Worm (Caenorhabditis elegans) whole organism, L1 larva: ENCODE results near the gene tac-1.

Source experiments
- C34B4.2 ChIP-seq: sonication (generic microtip); optimal IDR thresholded peaks from 2 replicates; lab custom pipeline; 2017; ENCODE audit warnings: mild to moderate bottlenecking, missing genetic modification characterization, missing compliant biosample characterization
- Y116A8C.19 ChIP-seq: sonication (generic microtip); optimal IDR thresholded peaks from 2 replicates; lab custom pipeline; 2016; ENCODE audit warnings: missing compliant biosample characterization, missing genetic modification characterization, borderline replicate concordance
- ama-1 ChIP-seq: fragments of 150-350 bp; optimal IDR thresholded peaks from 2 replicates; lab custom pipeline; 2014
- blmp-1 ChIP-seq: fragments of 150-350 bp; optimal IDR thresholded peaks from 2 replicates; lab custom pipeline; 2014; ENCODE audit warnings: missing biosample characterization, missing genetic modification characterization
- ceh-63 ChIP-seq: fragments of 200-800 bp; sonication (Bioruptor generic); optimal IDR thresholded peaks from 2 replicates; lab custom pipeline; 2018; ENCODE audit warnings: mild to moderate bottlenecking, missing genetic modification characterization, missing compliant biosample characterization
- ceh-8 ChIP-seq: fragments of 200-800 bp; sonication (Bioruptor generic); optimal IDR thresholded peaks from 2 replicates; lab custom pipeline; 2018; ENCODE audit warnings: mild to moderate bottlenecking, missing genetic modification characterization, moderate library complexity, missing compliant biosample characterization
- dsc-1 ChIP-seq: sonication (generic microtip); optimal IDR thresholded peaks from 2 replicates; lab custom pipeline; 2016; ENCODE audit warnings: mild to moderate bottlenecking, missing genetic modification characterization, missing compliant biosample characterization
- efl-1 ChIP-seq, 4 experiments: fragments of 150-350 bp; optimal IDR thresholded peaks in 3 of 4; peaks in 1 of 4; 1 replicate in 1 of 4; 2 replicates in 3 of 4; lab custom pipeline; 2014; ENCODE audit warnings: missing biosample characterization in 2 of 4, missing genetic modification characterization in 2 of 4, missing genetic modification reagents in 2 of 4
- elt-3 ChIP-seq, 6 experiments: fragments of 150-350 bp in 1 of 6; sonication (generic microtip); optimal IDR thresholded peaks; 2 replicates each; lab custom pipeline; 2017 to 2018; ENCODE audit warnings: missing biosample characterization in 6 of 6, missing genetic modification characterization in 6 of 6, inconsistent platforms in 1 of 6
- fkh-10 ChIP-seq: sonication (generic microtip); optimal IDR thresholded peaks from 2 replicates; lab custom pipeline; 2017; ENCODE audit warnings: missing biosample characterization, missing genetic modification reagents, missing genetic modification characterization
- fkh-8 ChIP-seq: sonication (generic microtip); optimal IDR thresholded peaks from 2 replicates; lab custom pipeline; 2016; ENCODE audit warnings: mild to moderate bottlenecking, missing genetic modification characterization, missing compliant biosample characterization
- hpl-2 ChIP-seq: fragments of 150-350 bp; optimal IDR thresholded peaks from 2 replicates; lab custom pipeline; 2014; ENCODE audit warnings: missing biosample characterization, missing genetic modification reagents, missing genetic modification characterization
- lin-13 ChIP-seq: fragments of 150-350 bp; optimal IDR thresholded peaks from 2 replicates; lab custom pipeline; 2014; ENCODE audit warnings: missing biosample characterization, missing genetic modification reagents, missing genetic modification characterization
- lin-15B ChIP-seq: fragments of 150-350 bp; sonication (generic microtip); optimal IDR thresholded peaks from 3 replicates; lab custom pipeline; 2014; ENCODE audit warnings: missing biosample characterization, missing genetic modification characterization
- lin-35 ChIP-seq, 2 experiments: fragments of 150-350 bp; optimal IDR thresholded peaks; 2 replicates each; lab custom pipeline; 2014; ENCODE audit warnings: missing biosample characterization in 2 of 2, missing genetic modification characterization in 2 of 2, missing genetic modification reagents in 2 of 2
- lin-39 ChIP-seq: fragments of 150-350 bp; optimal IDR thresholded peaks from 2 replicates; lab custom pipeline; 2014; ENCODE audit warnings: missing biosample characterization, missing genetic modification reagents, missing genetic modification characterization
- lir-3 ChIP-seq: sonication (generic microtip); optimal IDR thresholded peaks from 2 replicates; lab custom pipeline; 2016; ENCODE audit warnings: mild to moderate bottlenecking, missing genetic modification characterization, moderate library complexity, missing compliant biosample characterization; ENCODE audit not compliant: poor library complexity
- lsy-2 ChIP-seq, 2 experiments: fragments of 150-350 bp; optimal IDR thresholded peaks; 2 replicates each; lab custom pipeline; 2014; ENCODE audit warnings: missing biosample characterization in 2 of 2, missing genetic modification characterization in 2 of 2
- mdl-1 ChIP-seq, 2 experiments: fragments of 150-350 bp; optimal IDR thresholded peaks; 2 replicates each; lab custom pipeline; 2014 to 2017; ENCODE audit warnings: missing biosample characterization in 2 of 2, missing genetic modification characterization in 2 of 2, inconsistent platforms in 1 of 2
- nhr-12 ChIP-seq: sonication (generic microtip); optimal IDR thresholded peaks from 2 replicates; lab custom pipeline; 2017; ENCODE audit warnings: missing biosample characterization, missing genetic modification characterization
- nhr-47 ChIP-seq: sonication (generic microtip); optimal IDR thresholded peaks from 2 replicates; lab custom pipeline; 2016; ENCODE audit warnings: mild to moderate bottlenecking, missing genetic modification characterization, moderate library complexity, missing compliant biosample characterization
- nhr-76 ChIP-seq: sonication (generic microtip); optimal IDR thresholded peaks from 2 replicates; lab custom pipeline; 2017; ENCODE audit warnings: missing biosample characterization, missing genetic modification characterization
- nhr-84 ChIP-seq: sonication (generic microtip); optimal IDR thresholded peaks from 2 replicates; lab custom pipeline; 2017; ENCODE audit warnings: missing biosample characterization, missing genetic modification characterization
- pax-3 ChIP-seq: fragments of 200-800 bp; sonication (Bioruptor generic); optimal IDR thresholded peaks from 2 replicates; lab custom pipeline; 2018; ENCODE audit warnings: mild to moderate bottlenecking, missing genetic modification characterization, moderate library complexity, missing compliant biosample characterization
- tbx-2 ChIP-seq: sonication (generic microtip); optimal IDR thresholded peaks from 2 replicates; lab custom pipeline; 2016; ENCODE audit warnings: missing genetic modification characterization, missing compliant biosample characterization
- unc-62 ChIP-seq: fragments of 150-350 bp; optimal IDR thresholded peaks from 2 replicates; lab custom pipeline; 2014; ENCODE audit warnings: missing biosample characterization, missing genetic modification reagents, missing genetic modification characterization
- zip-4 ChIP-seq: fragments of 200-800 bp; sonication (Bioruptor generic); optimal IDR thresholded peaks from 2 replicates; lab custom pipeline; 2018; ENCODE audit warnings: mild to moderate bottlenecking, missing genetic modification characterization, moderate library complexity, missing compliant biosample characterization

tac-1 gene

DNA sequence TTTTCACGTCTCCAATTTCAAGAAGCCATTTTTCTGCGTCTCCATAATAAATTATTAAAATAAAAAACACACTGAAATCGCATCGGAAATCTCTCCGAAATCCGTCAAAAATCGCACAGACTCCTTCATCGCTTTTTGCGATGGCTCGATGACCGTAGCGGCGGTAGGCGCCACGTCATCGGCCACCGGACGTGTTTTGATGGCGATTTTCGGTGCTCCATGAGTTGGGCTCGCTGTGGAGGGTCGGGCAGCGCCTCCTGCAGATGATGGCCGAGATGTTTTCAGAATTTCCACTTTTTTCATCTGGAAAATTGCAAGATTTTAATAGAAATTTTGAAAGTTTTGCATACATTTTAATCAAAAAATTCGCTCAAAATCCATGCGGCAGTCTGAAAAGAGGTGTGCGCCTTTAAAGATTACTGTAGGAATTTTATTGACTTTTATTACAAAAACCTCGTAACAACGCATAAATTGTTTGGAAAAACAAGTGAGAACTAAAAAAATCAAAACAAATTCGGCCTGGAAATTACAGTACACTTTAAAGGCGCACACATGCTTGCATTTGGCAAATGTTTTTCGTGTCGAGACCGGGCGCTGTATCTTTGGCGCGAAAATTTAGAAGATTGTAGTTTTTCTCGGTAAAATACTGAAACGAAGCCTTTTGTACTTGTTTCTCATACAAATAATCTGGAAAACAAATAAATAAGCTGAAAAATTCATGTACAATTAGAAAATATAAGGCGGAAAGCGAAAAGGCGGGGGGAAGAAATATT, 1.3 kb downstream of the tac-1 start, which contains the start of gene smg-9:
Gene smg-9, minus strand, starts transcription at position 663 of the 773 bp plus-strand sequence.
- TF ChIP-seq efl-1 (optimal IDR thresholded peaks at IDR 0.05; lab: Kevin White, UChicago): no peak
- TF ChIP-seq efl-1 (GFP tag; optimal IDR thresholded peaks at IDR 0.05 in 1 of 2; lab: Kevin White, UChicago): peak in 1 of 2 experiments; percentile 46
- no peak for TF ChIP-seq nhr-47 (tag; lab: Kevin White, UChicago)
- TF ChIP-seq, all 84 proteins: peak for 1

DNA sequence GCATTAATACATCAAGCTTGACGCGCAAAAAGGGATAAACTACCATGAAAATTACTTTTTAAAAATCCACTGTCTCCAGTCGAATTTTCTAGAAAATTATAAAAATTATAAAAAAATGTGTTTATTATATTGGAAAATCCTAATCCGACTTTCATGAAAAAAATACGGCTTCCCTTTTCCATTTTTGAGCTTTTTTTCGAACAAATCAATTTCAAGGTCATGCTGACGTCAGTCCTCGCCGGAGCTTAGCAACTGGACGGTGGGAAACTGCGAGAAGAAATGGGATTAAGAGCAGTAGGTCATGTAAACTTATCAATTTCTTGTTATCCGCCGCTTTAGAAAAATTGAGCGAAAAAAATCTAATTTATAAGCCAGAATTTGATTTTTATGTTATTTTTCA, 8.6 kb downstream of the tac-1 start:
- TF ChIP-seq efl-1 (optimal IDR thresholded peaks at IDR 0.05; lab: Kevin White, UChicago) (no peak), efl-1 (GFP tag; optimal IDR thresholded peaks at IDR 0.05 in 1 of 2; lab: Kevin White, UChicago) (peak in 1 of 2 experiments; percentile 31), fkh-8 (tag; lab: Kevin White, UChicago) (peak; percentile 38), dsc-1 (tag; lab: Kevin White, UChicago) (peak; percentile 64), pax-3 (tag; lab: Kevin White, UChicago) (peak; percentile 58), Y116A8C.19 (tag; lab: Kevin White, UChicago) (no peak), fkh-10 (no peak), nhr-76 (tag; lab: Kevin White, UChicago) (no peak), unc-62 (no peak), lin-13 (no peak), nhr-47 (tag; lab: Kevin White, UChicago) (peak; percentile 28)

DNA sequence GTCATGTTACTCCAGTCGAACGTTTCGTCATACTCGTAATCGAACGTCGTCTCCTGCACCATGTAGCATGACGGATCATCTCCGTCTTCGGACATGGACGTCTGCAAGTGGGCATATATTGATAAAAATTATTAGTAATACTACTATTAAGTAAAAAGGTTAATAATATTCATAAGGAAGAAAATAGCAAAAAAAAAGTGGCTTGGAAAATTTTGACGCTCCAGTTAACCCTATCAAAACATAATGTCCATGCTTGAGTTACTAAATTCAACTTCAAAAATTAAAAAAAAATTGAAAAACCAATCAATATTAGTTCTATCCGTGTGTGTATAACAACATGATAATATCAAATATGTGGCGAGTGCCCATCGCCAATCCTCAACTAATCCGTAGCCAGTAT, 14.5 kb downstream of the tac-1 start, which contains the start of gene npr-34:
Gene npr-34, minus strand, starts transcription at position 101 of the 400 bp plus-strand sequence.
- TF ChIP-seq zip-4 (GFP tag; lab: Kevin White, UChicago): no peak
- no peak for TF ChIP-seq lin-15B (tag; lab: Kevin White, UChicago)
- TF ChIP-seq mdl-1 (tag; optimal IDR thresholded peaks at IDR 0.05; lab: Kevin White, UChicago): no peak
- no peak for TF ChIP-seq efl-1 (optimal IDR thresholded peaks at IDR 0.05; lab: Kevin White, UChicago)
- TF ChIP-seq efl-1 (GFP tag; optimal IDR thresholded peaks at IDR 0.05 in 1 of 2; lab: Kevin White, UChicago): no peak
- TF ChIP-seq ama-1: no peak
- no peak for TF ChIP-seq lir-3 (tag; lab: Kevin White, UChicago)
- no peak for TF ChIP-seq C34B4.2 (tag; lab: Kevin White, UChicago)
- no peak for TF ChIP-seq lin-39 (tag; lab: Kevin White, UChicago)
- no peak for TF ChIP-seq ceh-63 (GFP tag; lab: Kevin White, UChicago)
- TF ChIP-seq hpl-2 (GFP tag; lab: Kevin White, UChicago): no peak
- TF ChIP-seq elt-3 (tag; optimal IDR thresholded peaks at IDR 0.05; lab: Kevin White, UChicago): no peak
- TF ChIP-seq ceh-8 (GFP tag; lab: Kevin White, UChicago): no peak

DNA sequence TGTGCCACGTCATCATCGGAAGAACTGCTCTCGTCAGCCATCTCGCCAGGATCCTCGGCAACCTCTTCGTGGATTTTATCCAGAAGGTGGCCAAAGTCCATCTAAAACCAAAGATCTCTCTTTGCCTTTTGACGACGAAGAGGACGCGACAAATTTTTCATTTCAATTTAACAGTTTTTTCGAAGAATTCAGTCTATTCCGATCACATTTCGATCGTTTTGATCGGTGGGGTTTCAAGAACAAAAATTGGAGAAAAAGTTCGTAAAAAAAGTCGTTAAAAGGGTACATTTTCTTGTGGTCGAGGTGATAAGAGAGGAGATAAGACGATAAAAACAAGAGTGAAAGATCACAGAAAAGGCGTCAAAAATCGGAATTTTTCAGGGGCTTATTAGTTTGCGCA, 20.3 kb downstream of the tac-1 start, which contains the start of gene glna-1:
Gene glna-1, minus strand, starts transcription at position 101 of the 400 bp plus-strand sequence.
- TF ChIP-seq elt-3 (tag; optimal IDR thresholded peaks at IDR 0.05; lab: Kevin White, UChicago): peak in 1 of 6 experiments; percentile 30
- TF ChIP-seq tbx-2 (tag; lab: Kevin White, UChicago): no peak
- TF ChIP-seq nhr-47 (tag; lab: Kevin White, UChicago): peak; percentile 2
- no peak for TF ChIP-seq ceh-8 (GFP tag; lab: Kevin White, UChicago)
- peak; percentile 41 for TF ChIP-seq blmp-1
- no peak for TF ChIP-seq nhr-12 (tag; lab: Kevin White, UChicago)
- TF ChIP-seq, all 84 proteins: peak for 3

DNA sequence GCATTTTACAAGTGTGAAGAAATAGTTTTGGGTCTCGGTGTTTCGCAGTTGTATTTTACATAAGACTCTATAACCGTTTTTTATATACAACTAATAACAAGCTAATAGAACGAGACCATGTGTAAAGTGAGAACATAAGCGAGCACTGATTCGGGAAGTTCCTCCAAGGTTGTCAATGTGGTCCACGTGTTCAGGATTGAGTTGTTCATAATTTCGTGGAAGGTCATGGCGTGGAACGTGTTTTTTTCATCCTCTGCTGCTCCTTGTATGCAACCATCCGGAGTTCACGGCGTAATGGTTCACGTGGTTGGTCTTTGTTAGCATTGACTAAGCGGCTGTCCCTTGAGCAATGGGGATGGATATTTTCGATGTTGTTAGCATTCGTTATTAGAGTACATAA, 25.6 kb downstream of the tac-1 start:
- TF ChIP-seq lin-35 (GFP tag; optimal IDR thresholded peaks at IDR 0.05; lab: Kevin White, UChicago) (no peak), nhr-84 (tag; lab: Kevin White, UChicago) (no peak)

DNA sequence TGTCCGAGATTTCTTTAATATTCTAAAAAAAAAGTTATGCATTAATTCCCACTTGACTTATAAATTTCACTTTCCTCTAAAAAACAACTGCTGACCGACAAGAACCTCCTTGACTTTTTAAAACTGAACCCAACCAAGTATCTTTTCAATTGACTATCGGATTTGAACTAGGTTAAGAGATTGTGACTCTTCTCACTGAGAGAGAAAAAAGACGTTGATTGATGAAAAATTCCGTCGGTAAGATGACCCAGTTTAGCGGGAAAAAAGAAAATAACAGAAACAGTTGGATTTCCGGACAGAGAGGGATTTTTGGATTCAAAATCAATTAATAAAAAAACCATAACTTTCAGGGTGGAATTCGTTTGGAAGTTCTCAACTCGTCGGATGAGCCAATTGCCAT, 47.2 kb downstream of the tac-1 start:
- TF ChIP-seq lsy-2 (tag; optimal IDR thresholded peaks at IDR 0.05; lab: Kevin White, UChicago): no peak
- TF ChIP-seq blmp-1: peak; percentile 81
- TF ChIP-seq, all 84 proteins: peak for 1
